Fruit fly (Drosophila melanogaster): ENCODE measurements around the gene ND-23.
A peak's percentile ranks its signal among the peaks of the same experiment; 100 is the strongest.

ND-23 gene

dm6 chr3R:15836864-15837824 is at the start of gene ND-23, which contains the start of gene spn-E:
ND-23 (minus strand) TSS chr3R:15837117.
spn-E (plus strand) TSS chr3R:15837419.
- TF ChIP-seq noc (tag; optimal IDR thresholded peaks at IDR 0.05), result no peak

dm6 chr3R:15875611-15876010 is 38.7 kb upstream of the ND-23 start, which contains the start of gene CG31183:
CG31183 (minus strand) TSS chr3R:15875939.
- no peak for TF ChIP-seq noc (tag; optimal IDR thresholded peaks at IDR 0.05)

dm6 chr3R:15872829-15873440 is 36.0 kb upstream of the ND-23 start:
- no peak for TF ChIP-seq noc (tag; optimal IDR thresholded peaks at IDR 0.05)

dm6 chr3R:15859896-15860295 is 23.0 kb upstream of the ND-23 start, which contains the start of gene CG9632:
CG9632 (plus strand) TSS chr3R:15860196.
- no peak for TF ChIP-seq noc (tag; optimal IDR thresholded peaks at IDR 0.05)

dm6 chr3R:15857189-15857767 is 20.4 kb upstream of the ND-23 start, which contains the start of gene Hmt-1:
Hmt-1 (minus strand) TSS chr3R:15857470.
- peak; percentile 49 for TF ChIP-seq noc (tag; optimal IDR thresholded peaks at IDR 0.05)

dm6 chr3R:15853347-15853746 is 16.4 kb upstream of the ND-23 start, which contains the start of gene cv-d:
cv-d (minus strand) TSS chr3R:15853581.
- peak; percentile 13 for TF ChIP-seq noc (tag; optimal IDR thresholded peaks at IDR 0.05)

- TF ChIP-seq noc (tag; optimal IDR thresholded peaks at IDR 0.05), result no peak
These were observed 15.0 kb upstream of the ND-23 start for dm6 chr3R:15851912-15852311.

- no peak for TF ChIP-seq noc (tag; optimal IDR thresholded peaks at IDR 0.05)
These were observed 9.3 kb upstream of the ND-23 start, which contains the start of gene CG4546 for dm6 chr3R:15846234-15846633. CG4546 (plus strand) TSS chr3R:15846534.

- no peak for TF ChIP-seq noc (tag; optimal IDR thresholded peaks at IDR 0.05)
These were observed 2.4 kb upstream of the ND-23 start, which contains the start of gene Pbp45 for dm6 chr3R:15839294-15839693. Pbp45 (minus strand) TSS chr3R:15839515.

dm6 chr3R:15834375-15835031 is 2.4 kb downstream of the ND-23 start, which contains the start of the genes CG43317 and Arpc3A:
CG43317 (minus strand) TSS chr3R:15834425.
Arpc3A (plus strand) TSS chr3R:15834648.
- TF ChIP-seq noc (tag; optimal IDR thresholded peaks at IDR 0.05), result no peak

- TF ChIP-seq noc (tag; optimal IDR thresholded peaks at IDR 0.05), result no peak
These were observed 3.6 kb downstream of the ND-23 start, which contains the start of gene CG43318 for dm6 chr3R:15833332-15833731. CG43318 (minus strand) TSS chr3R:15833432.

dm6 chr3R:15832525-15832924 is 4.4 kb downstream of the ND-23 start, which contains the start of gene rec:
rec (minus strand) TSS chr3R:15832632.
- TF ChIP-seq noc (tag; optimal IDR thresholded peaks at IDR 0.05), result no peak

dm6 chr3R:15827559-15827958 is 9.4 kb downstream of the ND-23 start:
- TF ChIP-seq noc (tag; optimal IDR thresholded peaks at IDR 0.05), result no peak

- no peak for TF ChIP-seq noc (tag; optimal IDR thresholded peaks at IDR 0.05)
These were observed 11.4 kb downstream of the ND-23 start, which contains the start of gene CG4576 for dm6 chr3R:15825521-15825920. CG4576 (plus strand) TSS chr3R:15825747.

- TF ChIP-seq noc (tag; optimal IDR thresholded peaks at IDR 0.05), result no peak
These were observed 20.6 kb downstream of the ND-23 start for dm6 chr3R:15816276-15816675.
